Worm (Caenorhabditis elegans) whole organism, L4/young adult: ENCODE measurements around the gene C08E8.9.

Experiments used
- W03F9.2 ChIP-seq: fragments of 150-350 bp; optimal IDR thresholded peaks from 2 replicates; lab custom pipeline; 2014; ENCODE audit warnings: missing biosample characterization, missing genetic modification characterization
- dao-5 ChIP-seq: sonication (generic microtip); optimal IDR thresholded peaks from 2 replicates; lab custom pipeline; 2016; ENCODE audit warnings: missing genotype, missing genetic modification characterization, moderate library complexity, missing compliant biosample characterization

- TF ChIP-seq dao-5 (tag; lab: Kevin White, UChicago) (no peak), W03F9.2 (no peak)
Observed at ce11 chrV:18368322-18368721, 3.7 kb downstream of the C08E8.9 start, which contains the start of gene C08E8.6.
